ENCODE assay signal across 4 fruit fly cellular contexts in the genomic region with DNA sequence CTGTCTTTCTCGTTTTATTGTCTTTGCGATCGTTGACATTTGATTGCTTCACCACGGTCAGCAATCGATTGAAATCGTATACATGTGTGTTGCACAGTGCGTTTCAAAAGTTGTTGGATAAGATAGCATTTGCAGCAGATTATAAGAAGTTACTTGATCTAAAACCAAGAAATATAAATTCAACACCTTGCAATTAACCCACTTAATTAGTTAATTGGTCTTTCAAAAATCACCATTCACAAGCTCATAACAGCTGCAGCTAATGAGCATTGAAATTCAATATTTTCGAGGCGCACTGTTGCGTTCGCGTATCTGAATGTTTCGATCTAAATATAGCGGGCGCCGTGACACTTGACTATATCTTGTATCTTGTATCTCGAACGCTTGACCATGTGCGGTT.
TF ChIP-seq lines count a peak whose summit lies in the region.

No protein-coding gene starts in this region.

- TF ChIP-seq CTCF in whole organism, embryonic (GFP tag; optimal IDR thresholded peaks at IDR 0.05; lab: Kevin White, UChicago) = no peak

TF ChIP-seq in whole organism, embryonic, 481 proteins besides CTCF, POLR2A, EP300 and RAD21 (continues in another document):
- TF ChIP-seq dan (GFP tag; IDR thresholded peaks at IDR 0.05; lab: Robert Waterston, UW) (no peak), sens-2 (GFP tag; IDR thresholded peaks at IDR 0.05; lab: Robert Waterston, UW) (no peak), CG4820 (GFP tag; optimal IDR thresholded peaks at IDR 0.05; lab: Kevin White, UChicago) (no peak), pnt (GFP tag; optimal IDR thresholded peaks at IDR 0.05; lab: Kevin White, UChicago) (no peak), CG34422 (GFP tag; IDR thresholded peaks at IDR 0.05; lab: Robert Waterston, UW) (no peak), Hmr (GFP tag; optimal IDR thresholded peaks at IDR 0.05; lab: Kevin White, UChicago) (peak; percentile 6), ab (GFP tag; optimal IDR thresholded peaks at IDR 0.05; lab: Kevin White, UChicago) (no peak), CG33213 (GFP tag; optimal IDR thresholded peaks at IDR 0.05; lab: Kevin White, UChicago) (no peak), CG13775 (GFP tag; optimal IDR thresholded peaks at IDR 0.05; lab: Kevin White, UChicago) (peak; percentile 18), onecut (GFP tag; IDR thresholded peaks at IDR 0.05; lab: Robert Waterston, UW) (peak; percentile 50), NfI (GFP tag; optimal IDR thresholded peaks at IDR 0.05; lab: Kevin White, UChicago) (peak; percentile 23), yki (optimal IDR thresholded peaks at IDR 0.05; lab: Kevin White, UChicago) (no peak), CG12236 (GFP tag; optimal IDR thresholded peaks at IDR 0.05; lab: Kevin White, UChicago) (no peak), Rfx (GFP tag; IDR thresholded peaks at IDR 0.05; lab: Robert Waterston, UW) (0 out of 2 replicates have a peak, but pooled peaks have one; percentile 35), CG1832 (GFP tag; optimal IDR thresholded peaks at IDR 0.05; lab: Kevin White, UChicago) (no peak), tx (GFP tag; optimal IDR thresholded peaks at IDR 0.05; lab: Kevin White, UChicago) (peak; percentile 16), sim (GFP tag; IDR thresholded peaks at IDR 0.05; lab: Robert Waterston, UW) (no peak), psq (GFP tag; optimal IDR thresholded peaks at IDR 0.05; lab: Kevin White, UChicago) (no peak), CG31365 (tag; optimal IDR thresholded peaks at IDR 0.05; lab: Kevin White, UChicago) (no peak), CG11456 (GFP tag; IDR thresholded peaks at IDR 0.05; lab: Robert Waterston, UW) (no peak), grn (GFP tag; optimal IDR thresholded peaks at IDR 0.05; lab: Kevin White, UChicago) (peak; percentile 93), Fer1 (GFP tag; optimal IDR thresholded peaks at IDR 0.05; lab: Kevin White, UChicago) (no peak)

TF ChIP-seq in whole organism, prepupa, 60 proteins besides CTCF, POLR2A, EP300 and RAD21 (continues in another document):
- peak; percentile 54 for TF ChIP-seq Sox15 (GFP tag; optimal IDR thresholded peaks at IDR 0.05; lab: Kevin White, UChicago)
- TF ChIP-seq achi (GFP tag; optimal IDR thresholded peaks at IDR 0.05; lab: Kevin White, UChicago) = peak; percentile 11
- TF ChIP-seq CG7368 (GFP tag; optimal IDR thresholded peaks at IDR 0.05; lab: Kevin White, UChicago) = no peak
- peak; percentile 69 for TF ChIP-seq CG6792 (GFP tag; optimal IDR thresholded peaks at IDR 0.05; lab: Kevin White, UChicago)
- TF ChIP-seq CG16779 (tag; optimal IDR thresholded peaks at IDR 0.05; lab: Kevin White, UChicago) = no peak
- peak; percentile 46 for TF ChIP-seq CG3032 (tag; optimal IDR thresholded peaks at IDR 0.05; lab: Kevin White, UChicago)
- TF ChIP-seq topi (GFP tag; optimal IDR thresholded peaks at IDR 0.05; lab: Kevin White, UChicago) = peak; percentile 43
- peak; percentile 67 for TF ChIP-seq pdm3 (GFP tag; optimal IDR thresholded peaks at IDR 0.05; lab: Kevin White, UChicago)
- TF ChIP-seq CG6854 (GFP tag; optimal IDR thresholded peaks at IDR 0.05; lab: Kevin White, UChicago) = peak; percentile 9
- peak; percentile 57 for TF ChIP-seq Hr4 (GFP tag; optimal IDR thresholded peaks at IDR 0.05; lab: Kevin White, UChicago)
- peak; percentile 25 for TF ChIP-seq CG4318 (GFP tag; optimal IDR thresholded peaks at IDR 0.05; lab: Kevin White, UChicago)
- TF ChIP-seq CG10669 (GFP tag; optimal IDR thresholded peaks at IDR 0.05; lab: Kevin White, UChicago) = peak; percentile 4
- TF ChIP-seq OdsH (GFP tag; optimal IDR thresholded peaks at IDR 0.05; lab: Kevin White, UChicago) = peak; percentile 61
- TF ChIP-seq CG8632 (GFP tag; optimal IDR thresholded peaks at IDR 0.05; lab: Kevin White, UChicago) = peak; percentile 51
- TF ChIP-seq dac (GFP tag; optimal IDR thresholded peaks at IDR 0.05; lab: Kevin White, UChicago) = no peak
- peak; percentile 10 for TF ChIP-seq fkh (GFP tag; optimal IDR thresholded peaks at IDR 0.05; lab: Kevin White, UChicago)
- peak; percentile 59 for TF ChIP-seq CG10631 (GFP tag; optimal IDR thresholded peaks at IDR 0.05; lab: Kevin White, UChicago)
- TF ChIP-seq cyc (GFP tag; optimal IDR thresholded peaks at IDR 0.05; lab: Kevin White, UChicago) = no peak
- peak; percentile 67 for TF ChIP-seq Sox102F (GFP tag; optimal IDR thresholded peaks at IDR 0.05; lab: Kevin White, UChicago)
- peak; percentile 56 for TF ChIP-seq CG34406 (GFP tag; optimal IDR thresholded peaks at IDR 0.05; lab: Kevin White, UChicago)
- TF ChIP-seq CG1621 (tag; optimal IDR thresholded peaks at IDR 0.05; lab: Kevin White, UChicago) = peak; percentile 60
- peak; percentile 72 for TF ChIP-seq CG15336 (GFP tag; IDR thresholded peaks at IDR 0.05; lab: Robert Waterston, UW)
- TF ChIP-seq CG11902 (GFP tag; optimal IDR thresholded peaks at IDR 0.05; lab: Kevin White, UChicago) = no peak

TF ChIP-seq in whole organism, pupa, 21 proteins besides CTCF, POLR2A, EP300 and RAD21:
- TF ChIP-seq CG4496 (GFP tag; IDR thresholded peaks at IDR 0.05; lab: Robert Waterston, UW) (peak; percentile 50; the same call in 1 of the 3 replicates), CG15710 (tag; optimal IDR thresholded peaks at IDR 0.05; lab: Kevin White, UChicago) (peak; percentile 72), CG34367 (tag; optimal IDR thresholded peaks at IDR 0.05; lab: Kevin White, UChicago) (peak; percentile 47), fd96Ca (GFP tag; IDR thresholded peaks at IDR 0.05; lab: Robert Waterston, UW) (peak; percentile 60; the same call in 2 of the 3 replicates), Pif1B (GFP tag; optimal IDR thresholded peaks at IDR 0.05; lab: Kevin White, UChicago) (peak; percentile 24), Pif1A (GFP tag; optimal IDR thresholded peaks at IDR 0.05; lab: Kevin White, UChicago) (peak; percentile 40), CG9948 (tag; optimal IDR thresholded peaks at IDR 0.05; lab: Kevin White, UChicago) (peak; percentile 34), CG32121 (GFP tag; IDR thresholded peaks at IDR 0.05; lab: Robert Waterston, UW) (peak; percentile 26; the same call in 1 of the 2 replicates), EcR (GFP tag; optimal IDR thresholded peaks at IDR 0.05; lab: Kevin White, UChicago) (peak; percentile 80), CG8159 (tag; optimal IDR thresholded peaks at IDR 0.05; lab: Kevin White, UChicago) (no peak), gl (tag; optimal IDR thresholded peaks at IDR 0.05; lab: Kevin White, UChicago) (peak; percentile 14), D1 (tag; optimal IDR thresholded peaks at IDR 0.05; lab: Kevin White, UChicago) (no peak), Snoo (tag; optimal IDR thresholded peaks at IDR 0.05; lab: Kevin White, UChicago) (no peak), CG12605 (GFP tag; IDR thresholded peaks at IDR 0.05; lab: Robert Waterston, UW) (no peak), CG10348 (GFP tag; IDR thresholded peaks at IDR 0.05; lab: Robert Waterston, UW) (peak; percentile 36; the same call in 1 of the 2 replicates), CG14655 (GFP tag; optimal IDR thresholded peaks at IDR 0.05; lab: Kevin White, UChicago) (peak; percentile 39), Ets98B (GFP tag; IDR thresholded peaks at IDR 0.05; lab: Robert Waterston, UW) (peak; percentile 24; the same call in 1 of the 2 replicates), CG17806 (tag; optimal IDR thresholded peaks at IDR 0.05; lab: Kevin White, UChicago) (no peak), CG13204 (GFP tag; optimal IDR thresholded peaks at IDR 0.05; lab: Kevin White, UChicago) (peak; percentile 27), rn (GFP tag; IDR thresholded peaks at IDR 0.05; lab: Robert Waterston, UW) (no peak), CG8301 (tag; optimal IDR thresholded peaks at IDR 0.05; lab: Kevin White, UChicago) (peak; percentile 1)

TF ChIP-seq in whole organism, wandering third instar larva, 38 proteins besides CTCF, POLR2A, EP300 and RAD21:
- no peak for TF ChIP-seq sv (GFP tag; optimal IDR thresholded peaks at IDR 0.05; lab: Kevin White, UChicago)
- TF ChIP-seq rgr (GFP tag; optimal IDR thresholded peaks at IDR 0.05; lab: Kevin White, UChicago) = peak; percentile 26
- no peak for TF ChIP-seq Sp1 (GFP tag; optimal IDR thresholded peaks at IDR 0.05; lab: Kevin White, UChicago)
- TF ChIP-seq fru (GFP tag; optimal IDR thresholded peaks at IDR 0.05; lab: Kevin White, UChicago) = peak; percentile 7
- peak; percentile 27 for TF ChIP-seq psq (GFP tag; optimal IDR thresholded peaks at IDR 0.05; lab: Kevin White, UChicago)
- peak in 1 of 2 experiments; percentile 51 for TF ChIP-seq foxo (GFP tag; optimal IDR thresholded peaks at IDR 0.05; lab: Kevin White, UChicago)
- no peak for TF ChIP-seq pan (optimal IDR thresholded peaks at IDR 0.05; lab: Kevin White, UChicago)
- TF ChIP-seq Hr83 (GFP tag; optimal IDR thresholded peaks at IDR 0.05; lab: Kevin White, UChicago; ENCODE audit: poor library complexity, severe bottlenecking) = no peak
- TF ChIP-seq OdsH (GFP tag; optimal IDR thresholded peaks at IDR 0.05; lab: Kevin White, UChicago) = peak; percentile 36
- TF ChIP-seq br (GFP tag; optimal IDR thresholded peaks at IDR 0.05; lab: Kevin White, UChicago) = peak; percentile 52
- no peak for TF ChIP-seq lola (GFP tag; optimal IDR thresholded peaks at IDR 0.05; lab: Kevin White, UChicago)
- peak; percentile 33 for TF ChIP-seq Hnf4 (GFP tag; optimal IDR thresholded peaks at IDR 0.05; lab: Kevin White, UChicago)
- peak; percentile 59 for TF ChIP-seq ey (GFP tag; optimal IDR thresholded peaks at IDR 0.05; lab: Kevin White, UChicago)
- TF ChIP-seq woc (GFP tag; optimal IDR thresholded peaks at IDR 0.05; lab: Kevin White, UChicago) = peak; percentile 27
